Fruit fly (Drosophila melanogaster): Measurements from ENCODE around the gene Rbp6.

Rbp6 gene

dm6 chr3L:17045431-17046238, 192.4 kb downstream of the Rbp6 start, which contains the start of gene TpnC73F:
TpnC73F (plus strand) TSS chr3L:17046063.
- TF ChIP-seq CTCF (optimal IDR thresholded peaks at IDR 0.05) (no peak), CG8478 (optimal IDR thresholded peaks at IDR 0.05) (no peak)

DNA sequence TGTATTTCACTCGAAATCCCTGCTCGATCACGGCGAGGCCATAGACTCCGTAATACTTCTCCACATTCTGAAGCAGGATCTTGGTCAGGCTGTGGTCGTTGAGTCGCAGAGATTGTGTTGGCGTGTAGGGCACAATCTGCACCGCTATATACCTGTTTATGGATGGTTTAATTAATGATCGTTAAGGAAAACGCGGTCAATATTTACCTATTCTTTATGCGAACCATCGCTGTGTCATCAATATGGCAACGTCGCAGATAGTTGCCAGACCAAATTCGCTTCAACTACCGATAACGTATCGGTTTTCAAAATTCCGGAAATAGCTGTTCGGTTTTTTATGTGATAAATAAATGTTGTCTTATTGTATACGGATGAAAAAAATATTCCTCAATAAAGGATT, 193.2 kb downstream of the Rbp6 start, which contains the start of gene Pop5:
Gene Pop5, minus strand, starts transcription at position 240 of the 400 bp plus-strand sequence.
- TF ChIP-seq CG8478 (optimal IDR thresholded peaks at IDR 0.05), result no peak
- TF ChIP-seq CTCF (optimal IDR thresholded peaks at IDR 0.05), result no peak

- TF ChIP-seq CG8478 (optimal IDR thresholded peaks at IDR 0.05) (no peak), CTCF (optimal IDR thresholded peaks at IDR 0.05) (peak; percentile 1 to 14)
Observed at dm6 chr3L:17042297-17042921, 195.6 kb downstream of the Rbp6 start, which contains the start of the genes scaf6 and Papst2. scaf6 (minus strand) TSS chr3L:17042574. Papst2 (plus strand) TSS chr3L:17042797.

DNA sequence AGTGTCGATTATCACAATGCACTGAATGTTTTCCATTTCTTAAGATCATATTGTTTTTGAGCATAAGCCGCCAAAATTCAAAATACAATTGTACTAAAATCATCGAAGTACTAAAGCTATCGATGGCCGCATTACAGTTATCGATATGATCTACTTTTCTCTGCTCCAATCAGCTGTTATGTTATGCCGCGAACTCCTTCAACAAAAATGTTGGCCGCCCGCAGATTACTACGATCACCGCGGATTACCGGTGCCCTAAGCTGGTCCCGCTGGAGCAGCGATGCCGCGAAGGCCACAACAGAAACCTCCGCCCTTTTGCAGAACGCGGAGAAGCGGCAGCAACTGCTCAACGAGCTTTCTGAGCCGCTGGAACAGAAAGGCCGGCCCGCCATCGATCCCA, 202.5 kb downstream of the Rbp6 start, which contains the start of gene beg:
Gene beg, plus strand, starts transcription at position 177 of the 400 bp plus-strand sequence.
- TF ChIP-seq CTCF (optimal IDR thresholded peaks at IDR 0.05) (no peak), CG8478 (optimal IDR thresholded peaks at IDR 0.05) (no peak)

DNA sequence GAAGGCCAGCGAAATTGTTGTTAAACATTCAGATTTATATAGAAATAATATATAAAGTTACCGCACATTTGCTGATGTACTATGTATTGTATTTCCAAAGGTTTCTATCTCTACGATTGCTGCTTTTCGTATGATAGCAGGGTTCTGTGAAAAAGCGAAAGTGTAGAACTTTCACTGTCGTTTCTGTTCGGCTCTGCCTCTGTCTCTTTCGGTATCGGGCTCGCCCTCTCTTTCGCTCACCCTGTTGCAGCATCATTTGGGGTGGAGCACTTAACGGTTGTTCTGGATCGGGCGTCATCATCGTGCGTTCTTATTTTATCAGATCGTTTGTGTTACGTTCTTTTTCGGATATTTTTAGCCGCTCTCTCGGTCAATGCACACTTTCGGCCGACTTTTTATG, 204.7 kb downstream of the Rbp6 start:
- TF ChIP-seq CG8478 (optimal IDR thresholded peaks at IDR 0.05) (no peak), CTCF (optimal IDR thresholded peaks at IDR 0.05) (no peak)

DNA sequence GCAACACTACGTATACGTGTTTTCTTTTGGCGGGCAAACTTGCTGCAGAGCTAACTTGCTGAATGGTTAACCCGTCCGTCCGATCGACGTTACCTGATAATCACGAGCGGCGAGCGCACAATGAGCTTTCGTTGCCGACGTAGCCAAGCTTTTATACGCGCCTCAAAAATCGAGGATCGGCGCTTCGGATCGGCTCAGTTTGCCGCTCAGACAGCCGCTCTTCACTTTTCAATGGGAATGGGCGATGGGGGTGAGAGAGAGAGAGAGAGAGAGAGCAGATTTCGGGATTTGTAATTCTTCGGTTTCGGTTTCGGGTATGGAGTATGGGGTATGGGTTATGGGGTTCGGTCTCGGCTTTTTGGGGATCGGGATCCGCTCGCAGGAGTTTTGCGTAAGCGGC, 206.0 kb downstream of the Rbp6 start, which contains the start of gene Ilp8:
Gene Ilp8, minus strand, starts transcription at position 110 of the 400 bp plus-strand sequence.
- no peak for TF ChIP-seq CTCF (optimal IDR thresholded peaks at IDR 0.05)
- TF ChIP-seq CG8478 (optimal IDR thresholded peaks at IDR 0.05), result no peak

DNA sequence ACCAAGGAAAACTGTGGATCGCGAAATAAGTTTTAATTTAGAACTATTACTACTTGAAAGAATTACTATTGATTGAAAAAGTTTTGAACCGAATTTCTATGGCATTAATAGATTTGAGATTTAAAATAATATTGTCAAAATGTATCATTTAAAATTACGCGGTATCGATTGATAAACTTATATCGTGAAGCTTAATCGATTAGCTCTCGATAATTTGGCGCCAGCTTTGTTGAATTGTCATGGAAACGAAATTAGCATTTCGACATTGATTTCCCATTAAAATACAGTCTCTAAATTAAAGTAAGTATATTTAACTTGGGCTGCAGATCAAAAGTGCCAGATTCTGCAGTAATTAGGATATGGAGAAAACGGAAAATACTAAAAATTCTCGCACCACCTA, 210.7 kb downstream of the Rbp6 start, which contains the start of gene CG7730:
Gene CG7730, plus strand, starts transcription at position 206 of the 400 bp plus-strand sequence.
- TF ChIP-seq CTCF (optimal IDR thresholded peaks at IDR 0.05) (no peak), CG8478 (optimal IDR thresholded peaks at IDR 0.05) (no peak)

DNA sequence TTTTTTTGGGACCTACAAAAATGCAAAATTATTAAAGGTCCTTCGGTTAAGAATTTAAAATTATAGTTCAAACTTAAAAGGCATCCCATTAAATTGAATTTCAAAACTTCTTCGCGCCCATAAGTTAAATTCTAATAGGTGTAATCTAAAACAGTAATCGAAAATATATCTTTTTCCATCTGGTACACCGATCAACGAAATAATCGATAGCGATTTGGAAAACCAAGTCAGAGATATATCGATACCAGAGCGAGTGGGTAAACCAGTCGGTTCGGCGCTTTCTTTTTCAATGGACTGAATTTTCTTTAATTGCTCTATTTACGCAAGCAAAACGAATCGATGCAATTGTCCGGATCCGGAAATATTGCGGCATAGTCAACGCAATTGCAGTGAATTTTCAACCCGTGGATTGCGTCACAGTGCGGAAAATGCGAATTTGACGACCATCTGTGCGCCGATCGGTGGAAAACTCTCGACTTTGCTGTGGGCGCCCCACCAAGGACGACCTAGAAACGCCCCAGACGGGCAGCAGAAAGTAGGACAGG, 213.8 kb downstream of the Rbp6 start, which contains the start of gene Fit2:
Gene Fit2, plus strand, starts transcription at position 234 of the 545 bp plus-strand sequence.
- TF ChIP-seq CTCF (optimal IDR thresholded peaks at IDR 0.05), result no peak
- TF ChIP-seq CG8478 (optimal IDR thresholded peaks at IDR 0.05), result no peak

dm6 chr3L:17023641-17024040, 214.4 kb downstream of the Rbp6 start, which contains the start of gene a10:
a10 (minus strand) TSS chr3L:17023741.
- TF ChIP-seq CG8478 (optimal IDR thresholded peaks at IDR 0.05) (no peak), CTCF (optimal IDR thresholded peaks at IDR 0.05) (no peak)

DNA sequence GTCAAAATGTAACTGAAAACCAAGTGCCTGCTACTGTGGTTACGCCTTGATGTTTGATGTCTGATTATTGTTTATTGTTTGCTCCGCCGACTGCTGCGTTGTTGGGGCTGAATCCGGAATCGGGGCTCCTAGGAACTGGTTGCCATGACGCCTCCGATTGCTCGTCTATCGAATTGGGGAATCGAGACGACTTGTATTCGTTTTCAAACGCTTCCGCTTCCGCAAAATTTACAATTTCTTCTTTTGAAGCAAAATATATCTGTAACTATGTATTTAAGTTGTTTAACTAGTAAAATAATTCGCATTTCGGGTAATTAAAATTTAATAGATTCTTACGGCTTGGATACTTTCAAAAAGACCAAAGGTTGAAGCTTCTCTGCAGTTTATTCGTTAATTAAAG, 215.3 kb downstream of the Rbp6 start, which contains the start of gene CG6652:
Gene CG6652, minus strand, starts transcription at position 101 of the 400 bp plus-strand sequence.
- no peak for TF ChIP-seq CG8478 (optimal IDR thresholded peaks at IDR 0.05)
- no peak for TF ChIP-seq CTCF (optimal IDR thresholded peaks at IDR 0.05)

dm6 chr3L:17016576-17016917, 221.5 kb downstream of the Rbp6 start:
- TF ChIP-seq CTCF (optimal IDR thresholded peaks at IDR 0.05) (no peak), CG8478 (optimal IDR thresholded peaks at IDR 0.05) (no peak)

DNA sequence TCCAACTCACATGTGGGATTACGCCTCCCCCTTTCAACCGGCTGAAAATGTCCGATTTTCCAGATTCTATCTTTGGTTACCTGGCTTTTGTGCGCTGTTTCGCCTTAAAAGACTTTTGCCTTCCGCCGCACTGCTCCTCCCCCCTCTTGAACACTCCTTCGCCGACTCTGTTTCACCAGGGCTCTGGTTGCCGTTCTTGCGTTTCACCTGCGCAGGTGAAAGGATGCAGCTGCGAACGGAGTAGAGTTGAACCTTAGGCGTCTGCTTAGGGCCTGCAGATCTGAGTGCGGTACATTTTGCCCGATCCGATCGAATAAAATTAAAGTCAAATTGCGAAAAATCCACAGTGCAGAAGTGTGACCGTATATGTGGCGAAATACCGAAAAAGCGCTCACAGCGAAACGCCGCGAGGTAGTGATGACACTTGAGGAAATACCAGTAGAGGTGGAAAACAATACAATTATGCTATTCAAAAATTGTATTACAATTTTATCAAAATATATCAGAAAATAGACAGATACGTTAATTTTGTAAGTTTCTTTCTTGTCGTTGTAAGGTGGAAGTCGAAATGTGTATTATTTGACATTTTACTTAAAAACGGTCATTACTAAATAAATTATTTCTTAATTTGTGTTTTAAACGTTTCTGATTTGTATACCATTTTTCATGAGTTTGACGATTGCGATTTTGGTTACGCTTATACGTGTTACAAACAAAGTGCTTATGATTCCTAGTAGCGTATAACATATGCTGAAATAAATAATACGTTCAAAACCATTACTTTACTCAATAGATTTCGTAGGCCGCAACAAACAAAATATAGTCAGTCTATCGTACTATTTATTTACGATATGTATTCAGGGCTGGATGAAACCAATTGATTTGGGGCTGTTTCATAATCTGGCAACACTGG, 222.1 kb downstream of the Rbp6 start, which contains the start of the genes CG6664 and CG7728:
Gene CG6664, minus strand, starts transcription at position 518 of the 913 bp plus-strand sequence.
Gene CG7728, plus strand, starts transcription at position 874 of the 913 bp plus-strand sequence.
- TF ChIP-seq CTCF (optimal IDR thresholded peaks at IDR 0.05), result no peak

dm6 chr3L:17012017-17012719, 225.8 kb downstream of the Rbp6 start, which contains the start of gene CG3764:
CG3764 (minus strand) TSS chr3L:17012565.
- TF ChIP-seq CTCF (optimal IDR thresholded peaks at IDR 0.05), result peak in 1 of 2 experiments; percentile 27
- TF ChIP-seq CG8478 (optimal IDR thresholded peaks at IDR 0.05), result no peak

Measured in S2 (cell line).